Worm (Caenorhabditis elegans): ENCODE data around the gene npr-19.

ce11 chrX:688602-689001, 46.9 kb downstream of the npr-19 start:
- no peak for TF ChIP-seq snpc-4 (tag; optimal IDR thresholded peaks at IDR 0.05)
- TF ChIP-seq unc-39 (tag; optimal IDR thresholded peaks at IDR 0.05): no peak
